Fruit fly (Drosophila melanogaster): ENCODE data around the gene CG32576.

dm6 chrX:16275854-16276338, 12.4 kb downstream of the CG32576 start, which contains the start of the genes kat80 and Prosalpha4:
- TF ChIP-seq psq (GFP tag; optimal IDR thresholded peaks at IDR 0.05) (peak; percentile 21), HLH106 (tag; optimal IDR thresholded peaks at IDR 0.05) (peak; percentile 57), h (GFP tag; optimal IDR thresholded peaks at IDR 0.05) (no peak)
